Worm (Caenorhabditis elegans) whole organism, early embryonic: ENCODE measurements around the gene F39G3.3.

Experiments used
- B0310.2 ChIP-seq: sonication (generic microtip); optimal IDR thresholded peaks from 2 replicates; lab custom pipeline; 2016; ENCODE audit warnings: mild to moderate bottlenecking, missing genetic modification characterization, missing compliant biosample characterization
- F13C5.2 ChIP-seq: sonication (generic microtip); optimal IDR thresholded peaks from 2 replicates; lab custom pipeline; 2017; ENCODE audit warnings: mild to moderate bottlenecking, missing genetic modification characterization, inconsistent platforms, missing compliant biosample characterization
- aly-1 ChIP-seq: sonication (generic microtip); optimal IDR thresholded peaks from 2 replicates; lab custom pipeline; 2016; ENCODE audit warnings: missing genetic modification characterization, missing compliant biosample characterization
- ama-1 ChIP-seq: fragments of 150-350 bp; optimal IDR thresholded peaks from 2 replicates; lab custom pipeline; 2014
- ceh-13 ChIP-seq: fragments of 200-800 bp; sonication (Bioruptor generic); optimal IDR thresholded peaks from 2 replicates; lab custom pipeline; 2018; ENCODE audit warnings: mild to moderate bottlenecking, missing genetic modification characterization, missing compliant biosample characterization
- ceh-36 ChIP-seq: sonication (generic microtip); optimal IDR thresholded peaks from 2 replicates; lab custom pipeline; 2016; ENCODE audit warnings: missing genetic modification characterization, inconsistent platforms, missing compliant biosample characterization
- ets-7 ChIP-seq: sonication (generic microtip); optimal IDR thresholded peaks from 2 replicates; lab custom pipeline; 2016; ENCODE audit warnings: missing genotype, missing genetic modification characterization, missing compliant biosample characterization
- flt-1 ChIP-seq: fragments of 200-800 bp; sonication (Bioruptor generic); IDR thresholded peaks from 2 replicates; pipeline ENCODE4 v1.3.6; 2022; ENCODE audit warnings: missing genetic modification characterization, missing compliant biosample characterization
- hmbx-1 ChIP-seq: sonication (generic microtip); optimal IDR thresholded peaks from 2 replicates; lab custom pipeline; 2016; ENCODE audit warnings: mild to moderate bottlenecking, missing genetic modification characterization, missing compliant biosample characterization
- hmg-4 ChIP-seq: fragments of 200-800 bp; sonication (Bioruptor generic); optimal IDR thresholded peaks from 2 replicates; lab custom pipeline; 2018; ENCODE audit warnings: mild to moderate bottlenecking, missing genetic modification characterization, missing compliant biosample characterization
- hnd-1 ChIP-seq: sonication (generic microtip); optimal IDR thresholded peaks from 2 replicates; lab custom pipeline; 2016; ENCODE audit warnings: missing genetic modification characterization, missing compliant biosample characterization
- pes-1 ChIP-seq: fragments of 200-800 bp; sonication (Bioruptor generic); IDR thresholded peaks from 2 replicates; pipeline ENCODE4 v1.3.6; 2022; ENCODE audit warnings: missing genetic modification reagents, missing genetic modification characterization, missing compliant biosample characterization
- scrt-1 ChIP-seq: fragments of 200-800 bp; sonication (Bioruptor generic); IDR thresholded peaks from 2 replicates; pipeline ENCODE4 v1.3.6; 2022; ENCODE audit warnings: missing genetic modification characterization, missing compliant biosample characterization
- sea-1 ChIP-seq: fragments of 200-800 bp; sonication (Bioruptor generic); conservative IDR thresholded peaks from 2 replicates; pipeline ENCODE4 v1.3.6; 2022; ENCODE audit warnings: missing genetic modification characterization, missing compliant biosample characterization
- tbx-11 ChIP-seq: fragments of 200-800 bp; sonication (Bioruptor generic); IDR thresholded peaks from 2 replicates; pipeline ENCODE4 v1.3.6; 2022; ENCODE audit warnings: missing genetic modification characterization, missing compliant biosample characterization
- tbx-37 ChIP-seq: fragments of 200-800 bp; sonication (Bioruptor generic); conservative IDR thresholded peaks from 2 replicates; pipeline ENCODE4 v1.3.6; 2022; ENCODE audit warnings: missing genetic modification reagents, missing genetic modification characterization, missing compliant biosample characterization
- tra-4 ChIP-seq: sonication (generic microtip); optimal IDR thresholded peaks from 2 replicates; lab custom pipeline; 2017; ENCODE audit warnings: missing genetic modification characterization, missing compliant biosample characterization

F39G3.3 gene

ce11 chrV:4745269-4745668, 13.6 kb downstream of the F39G3.3 start, which contains the start of gene C18G1.7:
TSS of gene C18G1.7 (plus strand) at chrV:4745569.
- TF ChIP-seq hmbx-1 (tag; lab: Kevin White, UChicago) (no peak), ceh-36 (tag; lab: Kevin White, UChicago) (no peak), ama-1 (lab: Kevin White, UChicago) (no peak), tra-4 (tag; lab: Kevin White, UChicago) (no peak), tbx-11 (no peak), sea-1 (GFP tag; lab: Robert Waterston, UW) (no peak), F13C5.2 (tag; lab: Kevin White, UChicago) (no peak), B0310.2 (no peak)

ce11 chrV:4750294-4750693, 18.6 kb downstream of the F39G3.3 start, which contains the start of gene C18G1.6:
TSS of gene C18G1.6 (plus strand) at chrV:4750594.
- no peak for TF ChIP-seq tbx-11
- no peak for TF ChIP-seq scrt-1 (GFP tag; lab: Robert Waterston, UW)
- TF ChIP-seq sea-1 (GFP tag; lab: Robert Waterston, UW): no peak
- TF ChIP-seq ceh-13 (GFP tag; lab: Kevin White, UChicago): no peak
- TF ChIP-seq aly-1 (tag; lab: Kevin White, UChicago): no peak
- no peak for TF ChIP-seq hmbx-1 (tag; lab: Kevin White, UChicago)
- TF ChIP-seq hmg-4 (GFP tag; lab: Kevin White, UChicago): no peak
- no peak for TF ChIP-seq B0310.2
- no peak for TF ChIP-seq hnd-1 (tag; lab: Kevin White, UChicago)
- no peak for TF ChIP-seq F13C5.2 (tag; lab: Kevin White, UChicago)
- TF ChIP-seq pes-1 (GFP tag; lab: Robert Waterston, UW): no peak

- TF ChIP-seq hmg-4 (GFP tag; lab: Kevin White, UChicago): no peak
- TF ChIP-seq ceh-13 (GFP tag; lab: Kevin White, UChicago): no peak
- no peak for TF ChIP-seq hnd-1 (tag; lab: Kevin White, UChicago)
- TF ChIP-seq tbx-11: no peak
- no peak for TF ChIP-seq sea-1 (GFP tag; lab: Robert Waterston, UW)
- no peak for TF ChIP-seq aly-1 (tag; lab: Kevin White, UChicago)
- no peak for TF ChIP-seq ets-7 (tag; lab: Kevin White, UChicago)
- no peak for TF ChIP-seq tbx-37 (GFP tag; lab: Robert Waterston, UW)
- no peak for TF ChIP-seq ceh-36 (tag; lab: Kevin White, UChicago)
- TF ChIP-seq flt-1 (GFP tag; lab: Robert Waterston, UW): no peak
- TF ChIP-seq ama-1 (lab: Kevin White, UChicago): no peak
- no peak for TF ChIP-seq B0310.2
- TF ChIP-seq scrt-1 (GFP tag; lab: Robert Waterston, UW): no peak
- TF ChIP-seq pes-1 (GFP tag; lab: Robert Waterston, UW): no peak
- no peak for TF ChIP-seq hmbx-1 (tag; lab: Kevin White, UChicago)
- no peak for TF ChIP-seq tra-4 (tag; lab: Kevin White, UChicago)
- TF ChIP-seq F13C5.2 (tag; lab: Kevin White, UChicago): no peak
These were observed 22.4 kb downstream of the F39G3.3 start, which contains the start of gene hil-4 for ce11 chrV:4754123-4754522. TSS of gene hil-4 (plus strand) at chrV:4754313.

- TF ChIP-seq B0310.2: no peak
- no peak for TF ChIP-seq scrt-1 (GFP tag; lab: Robert Waterston, UW)
- no peak for TF ChIP-seq hmg-4 (GFP tag; lab: Kevin White, UChicago)
- TF ChIP-seq flt-1 (GFP tag; lab: Robert Waterston, UW): no peak
- no peak for TF ChIP-seq ceh-13 (GFP tag; lab: Kevin White, UChicago)
- no peak for TF ChIP-seq F13C5.2 (tag; lab: Kevin White, UChicago)
- TF ChIP-seq ceh-36 (tag; lab: Kevin White, UChicago): no peak
- no peak for TF ChIP-seq pes-1 (GFP tag; lab: Robert Waterston, UW)
- TF ChIP-seq hnd-1 (tag; lab: Kevin White, UChicago): no peak
- TF ChIP-seq ama-1 (lab: Kevin White, UChicago): no peak
- TF ChIP-seq ets-7 (tag; lab: Kevin White, UChicago): no peak
- TF ChIP-seq tbx-37 (GFP tag; lab: Robert Waterston, UW): no peak
- TF ChIP-seq aly-1 (tag; lab: Kevin White, UChicago): no peak
- no peak for TF ChIP-seq hmbx-1 (tag; lab: Kevin White, UChicago)
These were observed 23.0 kb downstream of the F39G3.3 start for ce11 chrV:4754684-4755211.

- no peak for TF ChIP-seq tbx-37 (GFP tag; lab: Robert Waterston, UW)
- no peak for TF ChIP-seq F13C5.2 (tag; lab: Kevin White, UChicago)
- TF ChIP-seq pes-1 (GFP tag; lab: Robert Waterston, UW): no peak
- no peak for TF ChIP-seq hnd-1 (tag; lab: Kevin White, UChicago)
- TF ChIP-seq hmg-4 (GFP tag; lab: Kevin White, UChicago): no peak
- TF ChIP-seq hmbx-1 (tag; lab: Kevin White, UChicago): no peak
- TF ChIP-seq scrt-1 (GFP tag; lab: Robert Waterston, UW): no peak
- no peak for TF ChIP-seq ceh-13 (GFP tag; lab: Kevin White, UChicago)
- TF ChIP-seq ets-7 (tag; lab: Kevin White, UChicago): no peak
- TF ChIP-seq sea-1 (GFP tag; lab: Robert Waterston, UW): no peak
- TF ChIP-seq tbx-11: no peak
- TF ChIP-seq ama-1 (lab: Kevin White, UChicago): no peak
- TF ChIP-seq aly-1 (tag; lab: Kevin White, UChicago): no peak
- TF ChIP-seq B0310.2: no peak
- TF ChIP-seq flt-1 (GFP tag; lab: Robert Waterston, UW): no peak
- TF ChIP-seq tra-4 (tag; lab: Kevin White, UChicago): no peak
These were observed 23.8 kb downstream of the F39G3.3 start, which contains the start of gene pgl-3 for ce11 chrV:4755308-4756029. TSS of gene pgl-3 (plus strand) at chrV:4755979.

ce11 chrV:4758019-4758418, 26.3 kb downstream of the F39G3.3 start:
- TF ChIP-seq tbx-11: no peak
- TF ChIP-seq hmg-4 (GFP tag; lab: Kevin White, UChicago): no peak
- no peak for TF ChIP-seq hnd-1 (tag; lab: Kevin White, UChicago)
- TF ChIP-seq B0310.2: no peak
- TF ChIP-seq ceh-36 (tag; lab: Kevin White, UChicago): no peak
- no peak for TF ChIP-seq aly-1 (tag; lab: Kevin White, UChicago)
- no peak for TF ChIP-seq hmbx-1 (tag; lab: Kevin White, UChicago)
- TF ChIP-seq F13C5.2 (tag; lab: Kevin White, UChicago): no peak
- no peak for TF ChIP-seq tbx-37 (GFP tag; lab: Robert Waterston, UW)
- TF ChIP-seq ets-7 (tag; lab: Kevin White, UChicago): no peak
- TF ChIP-seq ama-1 (lab: Kevin White, UChicago): no peak
- no peak for TF ChIP-seq flt-1 (GFP tag; lab: Robert Waterston, UW)
- no peak for TF ChIP-seq ceh-13 (GFP tag; lab: Kevin White, UChicago)
- TF ChIP-seq scrt-1 (GFP tag; lab: Robert Waterston, UW): no peak
- TF ChIP-seq sea-1 (GFP tag; lab: Robert Waterston, UW): no peak
- no peak for TF ChIP-seq tra-4 (tag; lab: Kevin White, UChicago)
- TF ChIP-seq pes-1 (GFP tag; lab: Robert Waterston, UW): no peak
